Worm (Caenorhabditis elegans) whole organism, early embryonic: ENCODE measurements around the gene F45B8.5.

Experiments used
- B0310.2 ChIP-seq: sonication (generic microtip); optimal IDR thresholded peaks from 2 replicates; lab custom pipeline; 2016; ENCODE audit warnings: mild to moderate bottlenecking, missing genetic modification characterization, missing compliant biosample characterization
- aly-1 ChIP-seq: sonication (generic microtip); optimal IDR thresholded peaks from 2 replicates; lab custom pipeline; 2016; ENCODE audit warnings: missing genetic modification characterization, missing compliant biosample characterization
- ama-1 ChIP-seq: fragments of 150-350 bp; optimal IDR thresholded peaks from 2 replicates; lab custom pipeline; 2014
- ceh-13 ChIP-seq: fragments of 200-800 bp; sonication (Bioruptor generic); optimal IDR thresholded peaks from 2 replicates; lab custom pipeline; 2018; ENCODE audit warnings: mild to moderate bottlenecking, missing genetic modification characterization, missing compliant biosample characterization
- ceh-36 ChIP-seq: sonication (generic microtip); optimal IDR thresholded peaks from 2 replicates; lab custom pipeline; 2016; ENCODE audit warnings: missing genetic modification characterization, inconsistent platforms, missing compliant biosample characterization
- ets-7 ChIP-seq: sonication (generic microtip); optimal IDR thresholded peaks from 2 replicates; lab custom pipeline; 2016; ENCODE audit warnings: missing genotype, missing genetic modification characterization, missing compliant biosample characterization
- flt-1 ChIP-seq: fragments of 200-800 bp; sonication (Bioruptor generic); IDR thresholded peaks from 2 replicates; pipeline ENCODE4 v1.3.6; 2022; ENCODE audit warnings: missing genetic modification characterization, missing compliant biosample characterization
- hmg-4 ChIP-seq: fragments of 200-800 bp; sonication (Bioruptor generic); optimal IDR thresholded peaks from 2 replicates; lab custom pipeline; 2018; ENCODE audit warnings: mild to moderate bottlenecking, missing genetic modification characterization, missing compliant biosample characterization
- hnd-1 ChIP-seq: sonication (generic microtip); optimal IDR thresholded peaks from 2 replicates; lab custom pipeline; 2016; ENCODE audit warnings: missing genetic modification characterization, missing compliant biosample characterization
- scrt-1 ChIP-seq: fragments of 200-800 bp; sonication (Bioruptor generic); IDR thresholded peaks from 2 replicates; pipeline ENCODE4 v1.3.6; 2022; ENCODE audit warnings: missing genetic modification characterization, missing compliant biosample characterization
- sea-1 ChIP-seq: fragments of 200-800 bp; sonication (Bioruptor generic); conservative IDR thresholded peaks from 2 replicates; pipeline ENCODE4 v1.3.6; 2022; ENCODE audit warnings: missing genetic modification characterization, missing compliant biosample characterization
- tbx-11 ChIP-seq: fragments of 200-800 bp; sonication (Bioruptor generic); IDR thresholded peaks from 2 replicates; pipeline ENCODE4 v1.3.6; 2022; ENCODE audit warnings: missing genetic modification characterization, missing compliant biosample characterization

ce11 chrX:14929512-14929911 lies 36.3 kb upstream of the F45B8.5 start:
- TF ChIP-seq hnd-1 (tag; lab: Kevin White, UChicago) (no peak), scrt-1 (GFP tag; lab: Robert Waterston, UW) (no peak), sea-1 (GFP tag; lab: Robert Waterston, UW) (no peak), ama-1 (no peak), ceh-13 (GFP tag; lab: Kevin White, UChicago) (no peak), ceh-36 (tag; lab: Kevin White, UChicago) (no peak), tbx-11 (no peak), flt-1 (GFP tag; lab: Robert Waterston, UW) (no peak), ets-7 (no peak), hmg-4 (no peak), B0310.2 (tag; lab: Kevin White, UChicago) (no peak), aly-1 (tag; lab: Kevin White, UChicago) (no peak)
